Worm (Caenorhabditis elegans): ENCODE measurements around the gene B0252.1.

ce11 chrII:6939873-6940272 lies 20.4 kb downstream of the B0252.1 start:
- no peak for TF ChIP-seq nhr-48 (tag; optimal IDR thresholded peaks at IDR 0.05)
- no peak for TF ChIP-seq rbr-2 (tag; optimal IDR thresholded peaks at IDR 0.05)
- TF ChIP-seq nhr-11 (tag; optimal IDR thresholded peaks at IDR 0.05) = no peak
- no peak for TF ChIP-seq zfp-2 (tag; optimal IDR thresholded peaks at IDR 0.05)
- no peak for TF ChIP-seq dpl-1 (GFP tag; optimal IDR thresholded peaks at IDR 0.05)
- TF ChIP-seq lin-13 (GFP tag; optimal IDR thresholded peaks at IDR 0.05) = no peak
- TF ChIP-seq ces-1 (GFP tag; optimal IDR thresholded peaks at IDR 0.05) = no peak
- TF ChIP-seq duxl-1 (tag; optimal IDR thresholded peaks at IDR 0.05; ENCODE audit: poor library complexity) = no peak
- TF ChIP-seq mxl-2 (GFP tag; conservative IDR thresholded peaks at IDR 0.05) = no peak
- no peak for TF ChIP-seq ama-1 (optimal IDR thresholded peaks at IDR 0.05)
